Worm (Caenorhabditis elegans): ENCODE measurements around the gene mttu-1.

mttu-1 gene

ce11 chrIV:11276026-11276425 is 20.7 kb downstream of the mttu-1 start (continued):
- no peak for TF ChIP-seq mel-28 (tag; optimal IDR thresholded peaks at IDR 0.05; ENCODE audit: borderline replicate concordance)
- TF ChIP-seq zfh-2 (GFP tag; conservative IDR thresholded peaks at IDR 0.05) = no peak
- no peak for TF ChIP-seq chd-7 (tag; optimal IDR thresholded peaks at IDR 0.05)
- no peak for TF ChIP-seq snpc-4 (GFP tag; optimal IDR thresholded peaks at IDR 0.05)
- no peak for TF ChIP-seq snpc-4 (tag; optimal IDR thresholded peaks at IDR 0.05)
- TF ChIP-seq unc-130 (GFP tag; optimal IDR thresholded peaks at IDR 0.05) = no peak
- no peak for TF ChIP-seq T26A5.8 (tag; optimal IDR thresholded peaks at IDR 0.05)

DNA sequence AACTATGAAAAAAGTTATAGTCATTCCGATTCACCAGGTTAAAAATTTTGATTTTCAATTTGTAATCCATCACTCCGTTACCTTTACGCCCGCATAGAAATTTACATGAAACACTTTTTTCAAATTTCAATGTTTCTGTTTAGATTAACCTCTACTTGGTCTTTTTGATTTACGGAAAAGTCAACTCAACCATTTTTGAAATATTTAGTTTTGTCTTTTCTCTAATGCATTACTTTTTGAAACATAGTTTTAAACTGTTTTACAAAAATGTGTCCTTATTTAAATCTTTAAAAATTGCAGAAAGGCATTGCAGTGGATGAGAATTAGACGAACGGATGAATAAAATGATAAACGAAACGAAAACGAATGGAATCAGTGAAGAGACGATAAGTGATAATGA is 23.5 kb downstream of the mttu-1 start, which contains the start of gene gtl-2:
TSS of gene gtl-2 (plus strand) at position 301 of the 400 bp plus-strand sequence.
- TF ChIP-seq T07F8.4 (tag; optimal IDR thresholded peaks at IDR 0.05) = no peak
- no peak for TF ChIP-seq ztf-28 (GFP tag; IDR thresholded peaks at IDR 0.05)
- TF ChIP-seq ceh-91 (GFP tag; IDR thresholded peaks at IDR 0.05) = no peak
- no peak for TF ChIP-seq C17E4.6 (GFP tag; IDR thresholded peaks at IDR 0.05)
- TF ChIP-seq tlf-1 (GFP tag; optimal IDR thresholded peaks at IDR 0.05) = no peak
- no peak for TF ChIP-seq bed-2 (GFP tag; IDR thresholded peaks at IDR 0.05)

ce11 chrIV:11271262-11271661 is 25.4 kb downstream of the mttu-1 start, which contains the start of gene nhr-7:
TSS of gene nhr-7 (minus strand) at chrIV:11271362.
- no peak for TF ChIP-seq pha-4 (tag; optimal IDR thresholded peaks at IDR 0.05)
- TF ChIP-seq hlh-12 (tag; optimal IDR thresholded peaks at IDR 0.05) = no peak
- TF ChIP-seq snpc-4 (GFP tag; optimal IDR thresholded peaks at IDR 0.05) = no peak
- TF ChIP-seq snpc-4 (tag; optimal IDR thresholded peaks at IDR 0.05) = no peak
- no peak for TF ChIP-seq dpff-1 (tag; optimal IDR thresholded peaks at IDR 0.05)
- no peak for TF ChIP-seq dox-1 (GFP tag; IDR thresholded peaks at IDR 0.05)
- TF ChIP-seq lin-35 (GFP tag; optimal IDR thresholded peaks at IDR 0.05) = no peak
- TF ChIP-seq ztf-22 (GFP tag; optimal IDR thresholded peaks at IDR 0.05) = no peak
- TF ChIP-seq nhr-80 (tag; optimal IDR thresholded peaks at IDR 0.05) = no peak

DNA sequence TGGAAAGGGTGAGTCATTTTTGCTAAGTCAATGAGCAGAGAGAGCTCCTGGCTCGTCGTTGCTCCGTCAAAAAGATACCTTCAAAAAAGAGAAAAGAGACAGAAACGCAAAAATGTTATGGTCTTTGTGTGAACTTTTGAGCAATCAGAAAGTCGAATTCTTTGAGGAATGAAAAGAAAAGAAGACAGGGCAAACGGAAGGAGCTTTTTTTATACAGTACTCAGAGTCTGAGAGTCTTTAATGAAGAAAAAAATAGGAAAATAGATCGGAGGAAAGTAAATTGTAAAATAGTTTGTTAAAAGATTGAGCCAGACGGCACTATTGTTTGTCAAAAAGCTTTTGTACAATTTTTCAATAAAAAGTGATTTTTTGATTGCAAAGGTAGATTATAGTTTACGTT is 27.2 kb downstream of the mttu-1 start:
- TF ChIP-seq pha-4 (tag; optimal IDR thresholded peaks at IDR 0.05) (no peak), F57A8.1 (GFP tag; optimal IDR thresholded peaks at IDR 0.05) (no peak), efl-1 (GFP tag; optimal IDR thresholded peaks at IDR 0.05) (no peak), attf-3 (GFP tag; conservative IDR thresholded peaks at IDR 0.05) (no peak), snpc-1.3 (tag; optimal IDR thresholded peaks at IDR 0.05; ENCODE audit: insufficient read depth) (no peak), nhr-90 (tag; optimal IDR thresholded peaks at IDR 0.05) (no peak), nhr-27 (tag; optimal IDR thresholded peaks at IDR 0.05) (no peak)

DNA sequence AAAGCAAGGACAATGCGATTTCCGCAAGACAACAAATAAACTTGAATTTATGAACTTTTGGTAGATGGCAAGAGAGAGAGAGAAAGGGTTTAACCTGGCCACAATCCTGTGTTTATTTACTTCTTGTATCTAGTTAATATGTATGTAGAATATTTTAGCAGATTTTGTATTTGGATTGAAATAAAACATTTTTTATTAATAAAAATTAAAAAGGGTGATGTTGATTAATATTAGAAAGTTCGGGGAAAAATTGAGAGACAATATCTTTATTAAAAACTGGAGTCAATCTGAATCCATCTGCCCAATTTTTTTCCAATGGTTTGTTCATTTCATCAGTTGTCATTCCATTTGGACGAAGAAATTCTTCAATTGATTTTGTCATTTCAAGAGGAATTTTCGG is 30.6 kb downstream of the mttu-1 start, which contains the start of gene col-127:
TSS of gene col-127 (minus strand) at position 101 of the 400 bp plus-strand sequence.
- TF ChIP-seq unc-62 (GFP tag; optimal IDR thresholded peaks at IDR 0.05) (no peak), repo-1 (tag; optimal IDR thresholded peaks at IDR 0.05) (no peak), F23B12.7 (tag; optimal IDR thresholded peaks at IDR 0.05; ENCODE audit: insufficient read depth) (no peak), lsy-27 (tag; optimal IDR thresholded peaks at IDR 0.05; ENCODE audit: borderline replicate concordance, insufficient read depth) (no peak), sea-2 (GFP tag; IDR thresholded peaks at IDR 0.05) (no peak), dpff-1 (tag; optimal IDR thresholded peaks at IDR 0.05) (no peak), ztf-22 (GFP tag; optimal IDR thresholded peaks at IDR 0.05) (no peak), K11D2.4 (GFP tag; IDR thresholded peaks at IDR 0.05) (no peak), fkh-3 (tag; optimal IDR thresholded peaks at IDR 0.05) (no peak), dpl-1 (GFP tag; optimal IDR thresholded peaks at IDR 0.05) (no peak), C17E4.6 (GFP tag; IDR thresholded peaks at IDR 0.05) (no peak), lin-40 (tag; optimal IDR thresholded peaks at IDR 0.05) (no peak), Y53G8AR.9 (GFP tag; conservative IDR thresholded peaks at IDR 0.05) (no peak), mcd-1 (GFP tag; IDR thresholded peaks at IDR 0.05) (no peak), bed-1 (GFP tag; IDR thresholded peaks at IDR 0.05) (no peak)
